Worm (Caenorhabditis elegans) whole organism, L4 larva: ENCODE results near the gene W03G11.4.

Experiments
- F10B5.3 ChIP-seq: sonication (generic microtip); optimal IDR thresholded peaks from 2 replicates; lab custom pipeline; 2016; ENCODE audit warnings: mild to moderate bottlenecking, missing genetic modification characterization, missing compliant biosample characterization
- F26F4.8 ChIP-seq: fragments of 200-800 bp; sonication (Bioruptor generic); conservative IDR thresholded peaks from 2 replicates; pipeline ENCODE4 v1.3.6; 2022; ENCODE audit warnings: missing genetic modification characterization, missing compliant biosample characterization
- F44E2.7 ChIP-seq: fragments of 200-800 bp; sonication (Bioruptor generic); IDR thresholded peaks from 2 replicates; pipeline ENCODE4 v2.1.2; 2022; ENCODE audit warnings: missing genetic modification characterization, missing compliant biosample characterization
- R02D3.7 ChIP-seq: fragments of 150-350 bp; sonication (generic microtip); optimal IDR thresholded peaks from 3 replicates; lab custom pipeline; 2014; ENCODE audit warnings: missing biosample characterization, missing genetic modification characterization
- Y105C5A.15 ChIP-seq: fragments of 200-800 bp; sonication (Bioruptor generic); IDR thresholded peaks from 2 replicates; pipeline ENCODE4 v1.3.6; 2022; ENCODE audit warnings: missing genetic modification characterization, missing compliant biosample characterization
- Y5F2A.4 ChIP-seq: fragments of 200-800 bp; sonication (Bioruptor generic); optimal IDR thresholded peaks from 2 replicates; lab custom pipeline; 2018; ENCODE audit warnings: mild to moderate bottlenecking, missing genetic modification characterization, missing compliant biosample characterization
- ama-1 ChIP-seq: fragments of 150-350 bp; optimal IDR thresholded peaks from 2 replicates; lab custom pipeline; 2014; ENCODE audit warnings: inconsistent platforms, mixed read lengths
- ceh-28 ChIP-seq: fragments of 150-350 bp; optimal IDR thresholded peaks from 2 replicates; lab custom pipeline; 2014; ENCODE audit warnings: missing biosample characterization, missing genetic modification reagents, missing genetic modification characterization
- ceh-82 ChIP-seq: sonication (generic microtip); optimal IDR thresholded peaks from 2 replicates; lab custom pipeline; 2017; ENCODE audit warnings: missing biosample characterization, missing genetic modification characterization
- ces-1 ChIP-seq: fragments of 150-350 bp; sonication (generic microtip); optimal IDR thresholded peaks from 4 replicates; lab custom pipeline; 2014; ENCODE audit warnings: missing biosample characterization, missing genetic modification reagents, missing genetic modification characterization
- cey-2 ChIP-seq: sonication (generic microtip); optimal IDR thresholded peaks from 3 replicates; lab custom pipeline; 2017; ENCODE audit warnings: missing genetic modification characterization, mild to moderate bottlenecking, missing compliant biosample characterization, antibody characterized with exemption, borderline replicate concordance; ENCODE audit not compliant: insufficient read depth
- dmd-8 ChIP-seq: fragments of 200-800 bp; sonication (Bioruptor generic); IDR thresholded peaks from 2 replicates; pipeline ENCODE4 v1.3.6; 2022; ENCODE audit warnings: missing genetic modification characterization, missing compliant biosample characterization
- duxl-1 ChIP-seq: sonication (generic microtip); optimal IDR thresholded peaks from 2 replicates; lab custom pipeline; 2016; ENCODE audit warnings: mild to moderate bottlenecking, missing genetic modification characterization, moderate library complexity, missing compliant biosample characterization; ENCODE audit not compliant: poor library complexity
- dve-1 ChIP-seq: sonication (generic microtip); optimal IDR thresholded peaks from 2 replicates; lab custom pipeline; 2017; ENCODE audit warnings: antibody characterized with exemption, mild to moderate bottlenecking, missing genetic modification characterization, missing compliant biosample characterization; ENCODE audit not compliant: insufficient read depth
- egl-27 ChIP-seq: sonication (generic microtip); optimal IDR thresholded peaks from 3 replicates; lab custom pipeline; 2017; ENCODE audit warnings: missing biosample characterization, missing genetic modification reagents, missing genetic modification characterization
- fos-1 ChIP-seq: fragments of 150-350 bp; optimal IDR thresholded peaks from 2 replicates; lab custom pipeline; 2014; ENCODE audit warnings: missing biosample characterization, missing genetic modification characterization
- gei-8 ChIP-seq: fragments of 200-800 bp; sonication (Bioruptor generic); optimal IDR thresholded peaks from 2 replicates; lab custom pipeline; 2018; ENCODE audit warnings: mild to moderate bottlenecking, missing genetic modification characterization, missing compliant biosample characterization
- hif-1 ChIP-seq, 2 experiments: sonication (generic microtip); optimal IDR thresholded peaks; 2 replicates each; lab custom pipeline; 2016 to 2017; ENCODE audit warnings: missing compliant biosample characterization in 2 of 2, missing genetic modification characterization in 2 of 2, missing genetic modification reagents in 2 of 2, missing genotype in 2 of 2, mild to moderate bottlenecking in 1 of 2
- hlh-30 ChIP-seq: sonication (generic microtip); optimal IDR thresholded peaks from 2 replicates; lab custom pipeline; 2017; ENCODE audit warnings: antibody characterized with exemption, mild to moderate bottlenecking, missing genetic modification characterization, missing compliant biosample characterization; ENCODE audit not compliant: insufficient read depth
- hmg-1.1 ChIP-seq: fragments of 200-800 bp; sonication (Bioruptor generic); IDR thresholded peaks from 2 replicates; pipeline ENCODE4 v1.3.6; 2022; ENCODE audit warnings: missing genetic modification reagents, missing genetic modification characterization, missing compliant biosample characterization
- jun-1 ChIP-seq: fragments of 150-350 bp; optimal IDR thresholded peaks from 2 replicates; lab custom pipeline; 2014; ENCODE audit warnings: missing biosample characterization, missing genetic modification reagents, missing genetic modification characterization
- lin-15B ChIP-seq: fragments of 150-350 bp; sonication (generic microtip); optimal IDR thresholded peaks from 3 replicates; lab custom pipeline; 2014; ENCODE audit warnings: missing biosample characterization, missing genetic modification characterization
- lin-29 ChIP-seq: fragments of 200-800 bp; sonication (Bioruptor generic); IDR thresholded peaks from 2 replicates; pipeline ENCODE4 v1.3.6; 2022; ENCODE audit warnings: missing genetic modification reagents, missing genetic modification characterization, missing compliant biosample characterization
- lin-38 ChIP-seq: fragments of 200-800 bp; sonication (Bioruptor generic); IDR thresholded peaks from 2 replicates; pipeline ENCODE4 v1.3.6; 2022; ENCODE audit warnings: missing genetic modification reagents, missing genetic modification characterization, missing compliant biosample characterization
- madf-5 ChIP-seq, 2 experiments: fragments of 200-800 bp; sonication (Bioruptor generic); IDR thresholded peaks; 2 replicates each; pipeline ENCODE4 v1.3.6; 2022; ENCODE audit warnings: missing compliant biosample characterization in 2 of 2, missing genetic modification characterization in 2 of 2
- mep-1 ChIP-seq: fragments of 150-350 bp; sonication (generic microtip); optimal IDR thresholded peaks from 3 replicates; lab custom pipeline; 2014; ENCODE audit warnings: missing biosample characterization, missing genetic modification characterization
- mxl-3 ChIP-seq: fragments of 200-800 bp; sonication (Bioruptor generic); optimal IDR thresholded peaks from 2 replicates; lab custom pipeline; 2018; ENCODE audit warnings: mild to moderate bottlenecking, missing genetic modification characterization, missing compliant biosample characterization
- nhr-10 ChIP-seq: fragments of 150-350 bp; optimal IDR thresholded peaks from 2 replicates; lab custom pipeline; 2014; ENCODE audit warnings: missing biosample characterization, missing genetic modification characterization
- nhr-111 ChIP-seq: fragments of 200-800 bp; sonication (Bioruptor generic); optimal IDR thresholded peaks from 2 replicates; lab custom pipeline; 2018; ENCODE audit warnings: mild to moderate bottlenecking, missing genetic modification characterization, missing compliant biosample characterization
- nhr-237 ChIP-seq: sonication (generic microtip); optimal IDR thresholded peaks from 2 replicates; lab custom pipeline; 2017; ENCODE audit warnings: missing biosample characterization, missing genetic modification characterization
- nhr-6 ChIP-seq: fragments of 150-350 bp; optimal IDR thresholded peaks from 2 replicates; lab custom pipeline; 2014; ENCODE audit warnings: missing biosample characterization, missing genetic modification characterization
- nhr-77 ChIP-seq: fragments of 150-350 bp; optimal IDR thresholded peaks from 2 replicates; lab custom pipeline; 2014; ENCODE audit warnings: missing biosample characterization, missing genetic modification characterization
- pqm-1 ChIP-seq: sonication (generic microtip); optimal IDR thresholded peaks from 2 replicates; lab custom pipeline; 2017; ENCODE audit warnings: missing biosample characterization, missing genetic modification characterization
- rbr-2 ChIP-seq: sonication (generic microtip); optimal IDR thresholded peaks from 2 replicates; lab custom pipeline; 2016; ENCODE audit warnings: missing genotype, missing genetic modification characterization, missing compliant biosample characterization
- saeg-2 ChIP-seq: fragments of 200-800 bp; sonication (Bioruptor generic); IDR thresholded peaks from 2 replicates; pipeline ENCODE4 v1.3.6; 2022; ENCODE audit warnings: missing genetic modification reagents, missing genetic modification characterization, missing compliant biosample characterization
- snpc-1.2 ChIP-seq: fragments of 200-800 bp; sonication (Bioruptor generic); IDR thresholded peaks from 2 replicates; pipeline ENCODE4 v1.3.6; 2022; ENCODE audit warnings: missing genetic modification reagents, missing genetic modification characterization, missing compliant biosample characterization
- snpc-4 ChIP-seq: fragments of 150-350 bp; optimal IDR thresholded peaks from 2 replicates; lab custom pipeline; 2014; ENCODE audit warnings: missing biosample characterization, missing genetic modification characterization
- tra-1 ChIP-seq: fragments of 200-800 bp; sonication (Bioruptor generic); IDR thresholded peaks from 2 replicates; pipeline ENCODE4 v1.3.6; 2022; ENCODE audit warnings: missing genetic modification reagents, missing genetic modification characterization, missing compliant biosample characterization
- unc-62 ChIP-seq, 3 experiments: fragments of 150-350 bp in 1 of 3; sonication (generic microtip); optimal IDR thresholded peaks in 2 of 3; peaks in 1 of 3; 1 replicate in 1 of 3; 2 replicates in 2 of 3; lab custom pipeline; 2014 to 2017; ENCODE audit warnings: missing biosample characterization in 3 of 3, missing genetic modification characterization in 3 of 3, missing genetic modification reagents in 3 of 3, missing genotype in 1 of 3
- zip-11 ChIP-seq: fragments of 200-800 bp; sonication (Bioruptor generic); IDR thresholded peaks from 2 replicates; pipeline ENCODE4 v1.3.6; 2022; ENCODE audit warnings: missing genetic modification characterization, missing compliant biosample characterization
- ztf-11 ChIP-seq: fragments of 150-350 bp; optimal IDR thresholded peaks from 2 replicates; lab custom pipeline; 2014; ENCODE audit warnings: missing biosample characterization, missing genetic modification characterization
- ztf-7 ChIP-seq: fragments of 150-350 bp; optimal IDR thresholded peaks from 2 replicates; lab custom pipeline; 2014; ENCODE audit warnings: missing biosample characterization, missing genetic modification characterization

W03G11.4 gene

ce11 chrX:12114024-12114423 is 21.1 kb upstream of the W03G11.4 start, which contains the start of gene lgc-15:
Gene lgc-15 (plus strand): TSS chrX:12114324.
- no peak for TF ChIP-seq egl-27 (tag; lab: Kevin White, UChicago)
- no peak for TF ChIP-seq snpc-1.2
- no peak for TF ChIP-seq ceh-28 (tag; lab: Kevin White, UChicago)
- TF ChIP-seq zip-11: no peak
- TF ChIP-seq hlh-30 (tag; lab: Kevin White, UChicago): no peak
- no peak for TF ChIP-seq Y5F2A.4 (GFP tag; lab: Kevin White, UChicago)
- TF ChIP-seq unc-62 (GFP tag; optimal IDR thresholded peaks at IDR 0.05 in 1 of 2; lab: Kevin White, UChicago): no peak
- TF ChIP-seq unc-62 (tag; optimal IDR thresholded peaks at IDR 0.05; lab: Kevin White, UChicago): no peak
- no peak for TF ChIP-seq tra-1 (GFP tag; lab: Robert Waterston, UW)
- no peak for TF ChIP-seq F10B5.3 (tag; lab: Kevin White, UChicago)
- no peak for TF ChIP-seq snpc-4 (tag; lab: Kevin White, UChicago)

- TF ChIP-seq ceh-28 (tag; lab: Kevin White, UChicago) (no peak), nhr-10 (tag; lab: Kevin White, UChicago) (no peak), nhr-77 (tag; lab: Kevin White, UChicago) (no peak), ama-1 (lab: Kevin White, UChicago) (no peak)
These were observed 18.3 kb upstream of the W03G11.4 start, which contains the start of gene lgc-14 for ce11 chrX:12111213-12111612. Gene lgc-14 (plus strand): TSS chrX:12111513.

- TF ChIP-seq ceh-82 (no peak), duxl-1 (no peak)
- TF ChIP-seq, all 104 proteins: peak for 0
These were observed 15.7 kb upstream of the W03G11.4 start, which contains the start of the genes W03G11.2 and lgc-13 for ce11 chrX:12108517-12109216. Gene W03G11.2 (minus strand): TSS chrX:12108617. Gene lgc-13 (plus strand): TSS chrX:12109166.

- TF ChIP-seq lin-29 (GFP tag; lab: Robert Waterston, UW): peak; percentile 46; the same call in 1 of the 2 replicates
- TF ChIP-seq fos-1: no peak
- TF ChIP-seq nhr-6: peak; percentile 59
- TF ChIP-seq Y105C5A.15 (GFP tag; lab: Robert Waterston, UW): peak; percentile 93
- peak; percentile 80 for TF ChIP-seq ztf-7 (tag; lab: Kevin White, UChicago)
- TF ChIP-seq duxl-1: peak; percentile 90
- TF ChIP-seq F44E2.7: 0 out of 2 replicates have a peak, but pooled peaks have one; percentile 77
- peak; percentile 76 for TF ChIP-seq mxl-3 (GFP tag; lab: Kevin White, UChicago)
- peak; percentile 97 for TF ChIP-seq hmg-1.1 (GFP tag; lab: Robert Waterston, UW)
- TF ChIP-seq R02D3.7 (tag; lab: Kevin White, UChicago): peak; percentile 10
- no peak for TF ChIP-seq ceh-28 (tag; lab: Kevin White, UChicago)
- peak; percentile 73 for TF ChIP-seq jun-1
- peak; percentile 77 for TF ChIP-seq ces-1 (GFP tag; lab: Kevin White, UChicago)
- TF ChIP-seq cey-2 (tag; lab: Kevin White, UChicago): peak; percentile 84
- TF ChIP-seq rbr-2 (tag; lab: Kevin White, UChicago): peak; percentile 86
- peak; percentile 92 for TF ChIP-seq nhr-111
- TF ChIP-seq dve-1 (tag; lab: Kevin White, UChicago): peak; percentile 85
- peak; percentile 15; the same call in 1 of the 2 replicates for TF ChIP-seq zip-11
- peak; percentile 82 for TF ChIP-seq lin-38 (GFP tag; lab: Robert Waterston, UW)
- peak; percentile 95 for TF ChIP-seq dmd-8 (GFP tag; lab: Robert Waterston, UW)
- no peak for TF ChIP-seq egl-27 (tag; lab: Kevin White, UChicago)
- no peak for TF ChIP-seq nhr-237 (tag; lab: Kevin White, UChicago)
- peak; percentile 72; the same call in 1 of the 2 replicates for TF ChIP-seq saeg-2
- TF ChIP-seq hlh-30 (tag; lab: Kevin White, UChicago): peak; percentile 81
- no peak for TF ChIP-seq ztf-11 (tag; lab: Kevin White, UChicago)
- peak; percentile 83 for TF ChIP-seq gei-8 (GFP tag; lab: Kevin White, UChicago)
- no peak for TF ChIP-seq pqm-1
- peak in 1 of 2 experiments; percentile 97 for TF ChIP-seq unc-62 (GFP tag; optimal IDR thresholded peaks at IDR 0.05 in 1 of 2; lab: Kevin White, UChicago)
- TF ChIP-seq unc-62 (tag; optimal IDR thresholded peaks at IDR 0.05; lab: Kevin White, UChicago): no peak
- TF ChIP-seq lin-15B (tag; lab: Kevin White, UChicago): no peak
- TF ChIP-seq madf-5 (GFP tag; IDR thresholded peaks at IDR 0.05; lab: Robert Waterston, UW): peak in 1 of 2 experiments; percentile 88
- TF ChIP-seq F26F4.8 (GFP tag; lab: Robert Waterston, UW): no peak; the same call in 1 of the 2 replicates
- peak in 1 of 2 experiments; percentile 21 for TF ChIP-seq hif-1 (tag; optimal IDR thresholded peaks at IDR 0.05; lab: Kevin White, UChicago)
- TF ChIP-seq mep-1: no peak
These were observed 13.1 kb upstream of the W03G11.4 start for ce11 chrX:12106004-12106403.
